Fruit fly (Drosophila melanogaster) S2 (cell line): ENCODE measurements around the gene CG13083.

Experiments
- CG8478 ChIP-seq: fragments of >200 bp; optimal IDR thresholded peaks from 2 replicates; lab custom pipeline; 2018
- CTCF ChIP-seq, 2 experiments: fragments of >200 bp; optimal IDR thresholded peaks; 2 replicates each; lab custom pipeline; 2018

- TF ChIP-seq CG8478 (lab: Kevin White, UChicago) (no peak), CTCF (optimal IDR thresholded peaks at IDR 0.05; lab: Kevin White, UChicago) (no peak)
These were observed 34.6 kb upstream of the CG13083 start for dm6 chr2L:19452535-19453317.
